Worm (Caenorhabditis elegans) whole organism, L4 larva: Measurements from ENCODE around the gene H04D03.2.

Source experiments
- D1046.2 ChIP-seq: fragments of 200-800 bp; sonication (Bioruptor generic); IDR thresholded peaks from 2 replicates; pipeline ENCODE4 v1.3.6; 2022; ENCODE audit warnings: missing genetic modification characterization, missing compliant biosample characterization
- F10B5.3 ChIP-seq: sonication (generic microtip); optimal IDR thresholded peaks from 2 replicates; lab custom pipeline; 2016; ENCODE audit warnings: mild to moderate bottlenecking, missing genetic modification characterization, missing compliant biosample characterization
- F37D6.2 ChIP-seq: sonication (generic microtip); optimal IDR thresholded peaks from 2 replicates; lab custom pipeline; 2016; ENCODE audit warnings: mild to moderate bottlenecking, missing genetic modification characterization, missing compliant biosample characterization
- aha-1 ChIP-seq: fragments of 150-350 bp; peaks from one replicate; lab custom pipeline; 2014; ENCODE audit warnings: missing biosample characterization, missing genetic modification characterization
- attf-4 ChIP-seq: sonication (generic microtip); optimal IDR thresholded peaks from 3 replicates; lab custom pipeline; 2017; ENCODE audit warnings: missing biosample characterization, missing genetic modification characterization
- ceh-44 ChIP-seq: fragments of 200-800 bp; sonication (Bioruptor generic); IDR thresholded peaks from 2 replicates; pipeline ENCODE4 v1.3.6; 2022; ENCODE audit warnings: missing genetic modification reagents, missing genetic modification characterization, missing compliant biosample characterization
- daf-19 ChIP-seq: fragments of 200-800 bp; sonication (Bioruptor generic); conservative IDR thresholded peaks from 2 replicates; pipeline ENCODE4 v1.3.6; 2022; ENCODE audit warnings: missing genetic modification characterization, missing compliant biosample characterization
- daf-8 ChIP-seq: fragments of 200-800 bp; sonication (Bioruptor generic); IDR thresholded peaks from 2 replicates; pipeline ENCODE4 v1.3.6; 2022; ENCODE audit warnings: missing genetic modification characterization, missing compliant biosample characterization
- dmd-8 ChIP-seq: fragments of 200-800 bp; sonication (Bioruptor generic); IDR thresholded peaks from 2 replicates; pipeline ENCODE4 v1.3.6; 2022; ENCODE audit warnings: missing genetic modification characterization, missing compliant biosample characterization
- dve-1 ChIP-seq: sonication (generic microtip); optimal IDR thresholded peaks from 2 replicates; lab custom pipeline; 2017; ENCODE audit warnings: antibody characterized with exemption, mild to moderate bottlenecking, missing genetic modification characterization, missing compliant biosample characterization; ENCODE audit not compliant: insufficient read depth
- egl-43 ChIP-seq: fragments of 200-800 bp; sonication (Bioruptor generic); IDR thresholded peaks from 2 replicates; pipeline ENCODE4 v1.3.6; 2022; ENCODE audit warnings: missing genetic modification reagents, missing genetic modification characterization, missing compliant biosample characterization
- fos-1 ChIP-seq: fragments of 150-350 bp; optimal IDR thresholded peaks from 2 replicates; lab custom pipeline; 2014; ENCODE audit warnings: missing biosample characterization, missing genetic modification characterization
- hif-1 ChIP-seq, 2 experiments: sonication (generic microtip); optimal IDR thresholded peaks; 2 replicates each; lab custom pipeline; 2016 to 2017; ENCODE audit warnings: missing compliant biosample characterization in 2 of 2, missing genetic modification characterization in 2 of 2, missing genetic modification reagents in 2 of 2, missing genotype in 2 of 2, mild to moderate bottlenecking in 1 of 2
- hlh-30 ChIP-seq: sonication (generic microtip); optimal IDR thresholded peaks from 2 replicates; lab custom pipeline; 2017; ENCODE audit warnings: antibody characterized with exemption, mild to moderate bottlenecking, missing genetic modification characterization, missing compliant biosample characterization; ENCODE audit not compliant: insufficient read depth
- hmg-1.1 ChIP-seq: fragments of 200-800 bp; sonication (Bioruptor generic); IDR thresholded peaks from 2 replicates; pipeline ENCODE4 v1.3.6; 2022; ENCODE audit warnings: missing genetic modification reagents, missing genetic modification characterization, missing compliant biosample characterization
- jun-1 ChIP-seq: fragments of 150-350 bp; optimal IDR thresholded peaks from 2 replicates; lab custom pipeline; 2014; ENCODE audit warnings: missing biosample characterization, missing genetic modification reagents, missing genetic modification characterization
- lim-7 ChIP-seq: fragments of 200-800 bp; sonication (Bioruptor generic); IDR thresholded peaks from 2 replicates; pipeline ENCODE4 v1.3.6; 2022; ENCODE audit warnings: missing genetic modification characterization, missing compliant biosample characterization
- lin-1 ChIP-seq: fragments of 200-800 bp; sonication (Bioruptor generic); IDR thresholded peaks from 2 replicates; pipeline ENCODE4 v1.3.6; 2022; ENCODE audit warnings: missing genetic modification reagents, missing genetic modification characterization, missing compliant biosample characterization
- lin-38 ChIP-seq: fragments of 200-800 bp; sonication (Bioruptor generic); IDR thresholded peaks from 2 replicates; pipeline ENCODE4 v1.3.6; 2022; ENCODE audit warnings: missing genetic modification reagents, missing genetic modification characterization, missing compliant biosample characterization
- lin-39 ChIP-seq: fragments of 150-350 bp; optimal IDR thresholded peaks from 2 replicates; lab custom pipeline; 2014; ENCODE audit warnings: missing biosample characterization, missing genetic modification reagents, missing genetic modification characterization
- lsy-2 ChIP-seq, 2 experiments: fragments of 150-350 bp in 1 of 2; sonication (generic microtip) in 1 of 2; optimal IDR thresholded peaks; 2 replicates each; lab custom pipeline; 2014 to 2017; ENCODE audit warnings: missing biosample characterization in 2 of 2, missing genetic modification characterization in 2 of 2
- madf-9 ChIP-seq: fragments of 200-800 bp; sonication (Bioruptor generic); conservative IDR thresholded peaks from 2 replicates; pipeline ENCODE4 v1.3.6; 2022; ENCODE audit warnings: missing genetic modification reagents, missing genetic modification characterization, missing compliant biosample characterization
- mdt-29 ChIP-seq: fragments of 200-800 bp; sonication (Bioruptor generic); IDR thresholded peaks from 2 replicates; pipeline ENCODE4 v1.3.6; 2022; ENCODE audit warnings: missing genetic modification reagents, missing genetic modification characterization, missing compliant biosample characterization
- mxl-2 ChIP-seq: fragments of 200-800 bp; sonication (Bioruptor generic); conservative IDR thresholded peaks from 2 replicates; pipeline ENCODE4 v1.3.6; 2022; ENCODE audit warnings: missing genetic modification reagents, missing genetic modification characterization, missing compliant biosample characterization
- nhr-10 ChIP-seq: fragments of 150-350 bp; optimal IDR thresholded peaks from 2 replicates; lab custom pipeline; 2014; ENCODE audit warnings: missing biosample characterization, missing genetic modification characterization
- nhr-102 ChIP-seq: sonication (generic microtip); optimal IDR thresholded peaks from 2 replicates; lab custom pipeline; 2016; ENCODE audit warnings: mild to moderate bottlenecking, missing genetic modification characterization, moderate library complexity, missing compliant biosample characterization
- nhr-25 ChIP-seq: sonication (generic microtip); optimal IDR thresholded peaks from 2 replicates; lab custom pipeline; 2017; ENCODE audit warnings: missing genetic modification characterization, mild to moderate bottlenecking, missing compliant biosample characterization, antibody characterized with exemption, moderate library complexity, borderline replicate concordance; ENCODE audit not compliant: insufficient read depth
- nhr-42 ChIP-seq: fragments of 200-800 bp; sonication (Bioruptor generic); IDR thresholded peaks from 2 replicates; pipeline ENCODE4 v1.3.6; 2022; ENCODE audit warnings: missing genetic modification characterization, missing compliant biosample characterization
- pha-4 ChIP-seq, 2 experiments: fragments of 150-350 bp in 1 of 2; fragments of 200-800 bp in 1 of 2; sonication (Bioruptor generic) in 1 of 2; IDR thresholded peaks in 1 of 2; optimal IDR thresholded peaks in 1 of 2; 2 replicates each; pipeline versions ENCODE4 v1.3.6 to Lab custom; 2014 to 2022; ENCODE audit warnings: missing genetic modification characterization in 2 of 2, missing genetic modification reagents in 2 of 2, missing biosample characterization in 1 of 2, missing compliant biosample characterization in 1 of 2
- pqm-1 ChIP-seq: sonication (generic microtip); optimal IDR thresholded peaks from 2 replicates; lab custom pipeline; 2017; ENCODE audit warnings: missing biosample characterization, missing genetic modification characterization
- saeg-2 ChIP-seq: fragments of 200-800 bp; sonication (Bioruptor generic); IDR thresholded peaks from 2 replicates; pipeline ENCODE4 v1.3.6; 2022; ENCODE audit warnings: missing genetic modification reagents, missing genetic modification characterization, missing compliant biosample characterization
- sdz-12 ChIP-seq: fragments of 200-800 bp; sonication (Bioruptor generic); optimal IDR thresholded peaks from 2 replicates; lab custom pipeline; 2018; ENCODE audit warnings: mild to moderate bottlenecking, missing genetic modification characterization, missing compliant biosample characterization
- set-16 ChIP-seq: fragments of 200-800 bp; sonication (Bioruptor generic); IDR thresholded peaks from 2 replicates; pipeline ENCODE4 v1.3.6; 2022; ENCODE audit warnings: missing genetic modification reagents, missing genetic modification characterization, missing compliant biosample characterization
- skn-1 ChIP-seq: fragments of 150-350 bp; optimal IDR thresholded peaks from 2 replicates; lab custom pipeline; 2014; ENCODE audit warnings: missing biosample characterization, missing genetic modification characterization
- snpc-4 ChIP-seq: fragments of 150-350 bp; optimal IDR thresholded peaks from 2 replicates; lab custom pipeline; 2014; ENCODE audit warnings: missing biosample characterization, missing genetic modification characterization
- spr-1 ChIP-seq: sonication (generic microtip); optimal IDR thresholded peaks from 2 replicates; lab custom pipeline; 2016; ENCODE audit warnings: mild to moderate bottlenecking, missing genetic modification characterization, missing compliant biosample characterization
- spr-3 ChIP-seq: fragments of 200-800 bp; sonication (Bioruptor generic); optimal IDR thresholded peaks from 2 replicates; lab custom pipeline; 2018; ENCODE audit warnings: mild to moderate bottlenecking, missing genetic modification characterization, missing compliant biosample characterization
- tra-1 ChIP-seq: fragments of 200-800 bp; sonication (Bioruptor generic); IDR thresholded peaks from 2 replicates; pipeline ENCODE4 v1.3.6; 2022; ENCODE audit warnings: missing genetic modification reagents, missing genetic modification characterization, missing compliant biosample characterization
- unc-62 ChIP-seq, 3 experiments: fragments of 150-350 bp in 1 of 3; sonication (generic microtip); optimal IDR thresholded peaks in 2 of 3; peaks in 1 of 3; 1 replicate in 1 of 3; 2 replicates in 2 of 3; lab custom pipeline; 2014 to 2017; ENCODE audit warnings: missing biosample characterization in 3 of 3, missing genetic modification characterization in 3 of 3, missing genetic modification reagents in 3 of 3, missing genotype in 1 of 3
- vab-7 ChIP-seq: fragments of 200-800 bp; sonication (Bioruptor generic); IDR thresholded peaks from 2 replicates; pipeline ENCODE4 v1.3.6; 2022; ENCODE audit warnings: missing genetic modification reagents, missing genetic modification characterization, missing compliant biosample characterization
- zag-1 ChIP-seq: fragments of 150-350 bp; optimal IDR thresholded peaks from 2 replicates; lab custom pipeline; 2014; ENCODE audit warnings: missing biosample characterization, missing genetic modification characterization
- zip-2 ChIP-seq: fragments of 150-350 bp; optimal IDR thresholded peaks from 2 replicates; lab custom pipeline; 2014; ENCODE audit warnings: missing biosample characterization, missing genetic modification characterization
- ztf-7 ChIP-seq: fragments of 150-350 bp; optimal IDR thresholded peaks from 2 replicates; lab custom pipeline; 2014; ENCODE audit warnings: missing biosample characterization, missing genetic modification characterization

Gene H04D03.2

ce11 chrIII:10398919-10399318 is 43.3 kb downstream of the H04D03.2 start (continued):
- TF ChIP-seq set-16 (GFP tag; lab: Robert Waterston, UW): peak; percentile 20; the same call in 1 of the 2 replicates
- TF ChIP-seq ztf-7 (tag; lab: Kevin White, UChicago): no peak
- TF ChIP-seq daf-8: no peak
- TF ChIP-seq nhr-10: no peak
- TF ChIP-seq hif-1 (tag; optimal IDR thresholded peaks at IDR 0.05; lab: Kevin White, UChicago): no peak
- no peak for TF ChIP-seq D1046.2 (GFP tag; lab: Robert Waterston, UW)
- TF ChIP-seq aha-1 (tag; lab: Kevin White, UChicago): peak; percentile 82
- no peak for TF ChIP-seq ceh-44 (GFP tag; lab: Robert Waterston, UW)
- no peak for TF ChIP-seq mxl-2 (GFP tag; lab: Robert Waterston, UW)
- TF ChIP-seq F10B5.3: no peak
- no peak for TF ChIP-seq snpc-4 (tag; lab: Kevin White, UChicago)
- no peak for TF ChIP-seq spr-1
- no peak for TF ChIP-seq lin-38
- peak in 1 of 2 experiments; percentile 47 for TF ChIP-seq unc-62 (GFP tag; optimal IDR thresholded peaks at IDR 0.05 in 1 of 2; lab: Kevin White, UChicago)
- TF ChIP-seq unc-62 (tag; optimal IDR thresholded peaks at IDR 0.05; lab: Kevin White, UChicago): no peak
- TF ChIP-seq dmd-8 (GFP tag; lab: Robert Waterston, UW): no peak
- TF ChIP-seq zip-2 (tag; lab: Kevin White, UChicago): no peak
- no peak for TF ChIP-seq spr-3 (GFP tag; lab: Kevin White, UChicago)
- TF ChIP-seq nhr-42: no peak
- no peak for TF ChIP-seq madf-9
- TF ChIP-seq daf-19 (GFP tag; lab: Robert Waterston, UW): no peak
- 0 out of 2 replicates have a peak, but pooled peaks have one; percentile 39 for TF ChIP-seq vab-7
- no peak for TF ChIP-seq zag-1 (tag; lab: Kevin White, UChicago)
- TF ChIP-seq F37D6.2 (tag; lab: Kevin White, UChicago): no peak
- TF ChIP-seq skn-1 (tag; lab: Kevin White, UChicago): no peak
- no peak for TF ChIP-seq pqm-1 (tag; lab: Kevin White, UChicago)
- no peak for TF ChIP-seq fos-1 (tag; lab: Kevin White, UChicago)
- TF ChIP-seq dve-1 (tag; lab: Kevin White, UChicago): no peak
- no peak; the same call in 1 of the 2 replicates for TF ChIP-seq pha-4 (GFP tag; IDR thresholded peaks at IDR 0.05; lab: Robert Waterston, UW)
- no peak for TF ChIP-seq pha-4 (tag; optimal IDR thresholded peaks at IDR 0.05; lab: Kevin White, UChicago)
- TF ChIP-seq sdz-12: no peak
- no peak for TF ChIP-seq lim-7
- TF ChIP-seq hmg-1.1 (GFP tag; lab: Robert Waterston, UW): peak; percentile 60; the same call in 1 of the 2 replicates
- TF ChIP-seq mdt-29 (GFP tag; lab: Robert Waterston, UW): no peak
- TF ChIP-seq saeg-2: no peak
- TF ChIP-seq lsy-2 (tag; optimal IDR thresholded peaks at IDR 0.05; lab: Kevin White, UChicago): peak in 1 of 2 experiments; percentile 26
- no peak for TF ChIP-seq lin-1
- TF ChIP-seq tra-1 (GFP tag; lab: Robert Waterston, UW): no peak
- no peak for TF ChIP-seq nhr-102 (tag; lab: Kevin White, UChicago)
- TF ChIP-seq jun-1: no peak
- 0 out of 2 replicates have a peak, but pooled peaks have one; percentile 20 for TF ChIP-seq egl-43 (GFP tag; lab: Robert Waterston, UW)
- peak; percentile 50 for TF ChIP-seq hlh-30 (tag; lab: Kevin White, UChicago)
- TF ChIP-seq attf-4 (tag; lab: Kevin White, UChicago): no peak
- TF ChIP-seq nhr-25: no peak
- no peak for TF ChIP-seq lin-39 (tag; lab: Kevin White, UChicago)
